Worm (Caenorhabditis elegans): Measurements from ENCODE around the gene sas-6.

The sas-6 gene

ce11 chrIV:13774578-13774977 is 14.0 kb downstream of the sas-6 start, which contains the start of gene Y45F10D.2:
Y45F10D.2 (minus strand) TSS chrIV:13774678.
- no peak for TF ChIP-seq cebp-1 (GFP tag; IDR thresholded peaks at IDR 0.05)
- TF ChIP-seq cebp-1 (tag; optimal IDR thresholded peaks at IDR 0.05) = no peak
- TF ChIP-seq F52B5.7 (tag; optimal IDR thresholded peaks at IDR 0.05) = no peak
- no peak for TF ChIP-seq F39B2.1 (GFP tag; IDR thresholded peaks at IDR 0.05)
- no peak for TF ChIP-seq hlh-12 (tag; optimal IDR thresholded peaks at IDR 0.05)
- no peak for TF ChIP-seq F22D6.2 (tag; optimal IDR thresholded peaks at IDR 0.05)
- no peak for TF ChIP-seq F37B4.10 (GFP tag; IDR thresholded peaks at IDR 0.05)
- TF ChIP-seq nhr-179 (tag; optimal IDR thresholded peaks at IDR 0.05) = no peak
- no peak for TF ChIP-seq dpl-1 (GFP tag; optimal IDR thresholded peaks at IDR 0.05)
- no peak for TF ChIP-seq C06A6.2 (GFP tag; conservative IDR thresholded peaks at IDR 0.05)
- TF ChIP-seq unc-62 (GFP tag; optimal IDR thresholded peaks at IDR 0.05) = no peak
- no peak for TF ChIP-seq ceh-40 (GFP tag; IDR thresholded peaks at IDR 0.05)
- no peak for TF ChIP-seq lin-54 (GFP tag; optimal IDR thresholded peaks at IDR 0.05)
- TF ChIP-seq unc-130 (GFP tag; optimal IDR thresholded peaks at IDR 0.05) = no peak
- TF ChIP-seq madf-6 (GFP tag; IDR thresholded peaks at IDR 0.05) = no peak
- no peak for TF ChIP-seq Y53G8AR.9 (GFP tag; conservative IDR thresholded peaks at IDR 0.05)

- TF ChIP-seq attf-5 (GFP tag; optimal IDR thresholded peaks at IDR 0.05) (no peak), fkh-3 (tag; optimal IDR thresholded peaks at IDR 0.05) (no peak), nhr-80 (tag; optimal IDR thresholded peaks at IDR 0.05) (no peak), akir-1 (GFP tag; optimal IDR thresholded peaks at IDR 0.05) (no peak), nfyb-1 (GFP tag; IDR thresholded peaks at IDR 0.05) (no peak)
These were observed 23.8 kb downstream of the sas-6 start for ce11 chrIV:13764708-13765107.

- TF ChIP-seq lin-40 (tag; optimal IDR thresholded peaks at IDR 0.05) (no peak), him-1 (tag; optimal IDR thresholded peaks at IDR 0.05) (no peak), nhr-179 (tag; optimal IDR thresholded peaks at IDR 0.05) (no peak), ztf-22 (GFP tag; optimal IDR thresholded peaks at IDR 0.05) (no peak), lsl-1 (GFP tag; optimal IDR thresholded peaks at IDR 0.05) (no peak), bed-2 (GFP tag; IDR thresholded peaks at IDR 0.05) (no peak), Y95B8A.8 (GFP tag; IDR thresholded peaks at IDR 0.05) (no peak), ceh-100 (GFP tag; IDR thresholded peaks at IDR 0.05) (no peak), let-607 (tag; optimal IDR thresholded peaks at IDR 0.05) (no peak), K11D2.4 (GFP tag; IDR thresholded peaks at IDR 0.05) (no peak), mes-4 (tag; optimal IDR thresholded peaks at IDR 0.05) (no peak), cebp-1 (GFP tag; IDR thresholded peaks at IDR 0.05) (no peak), cebp-1 (tag; optimal IDR thresholded peaks at IDR 0.05) (no peak), nhr-80 (tag; optimal IDR thresholded peaks at IDR 0.05) (no peak), unc-62 (GFP tag; optimal IDR thresholded peaks at IDR 0.05) (no peak), nfya-1 (tag; optimal IDR thresholded peaks at IDR 0.05; ENCODE audit: borderline replicate concordance, insufficient read depth) (no peak), zfh-2 (GFP tag; conservative IDR thresholded peaks at IDR 0.05) (no peak), ztf-28 (GFP tag; IDR thresholded peaks at IDR 0.05) (no peak), madf-10 (tag; optimal IDR thresholded peaks at IDR 0.05) (no peak)
These were observed 25.1 kb downstream of the sas-6 start for ce11 chrIV:13763449-13763848.

- TF ChIP-seq zfh-2 (GFP tag; conservative IDR thresholded peaks at IDR 0.05) = no peak
- TF ChIP-seq athp-1 (tag; optimal IDR thresholded peaks at IDR 0.05) = no peak
- TF ChIP-seq mcd-1 (GFP tag; IDR thresholded peaks at IDR 0.05) = no peak
- TF ChIP-seq fkh-3 (tag; optimal IDR thresholded peaks at IDR 0.05) = no peak
- no peak for TF ChIP-seq bed-1 (GFP tag; IDR thresholded peaks at IDR 0.05)
- no peak for TF ChIP-seq zim-3 (tag; optimal IDR thresholded peaks at IDR 0.05)
These were observed 32.9 kb downstream of the sas-6 start for ce11 chrIV:13755619-13756018.

All from whole organism, young adult.